Fruit fly (Drosophila melanogaster): ENCODE data around the gene Uch.

Gene Uch

dm6 chr2L:2181971-2182643 lies 31.9 kb downstream of the Uch start (continued):
- TF ChIP-seq zf30C (GFP tag; optimal IDR thresholded peaks at IDR 0.05) = peak; percentile 99
- TF ChIP-seq CG9817 (tag; optimal IDR thresholded peaks at IDR 0.05) = no peak
- peak; percentile 73 for TF ChIP-seq Six4 (GFP tag; optimal IDR thresholded peaks at IDR 0.05)
- TF ChIP-seq sna (GFP tag; IDR thresholded peaks at IDR 0.05; ENCODE audit: partially characterized antibody) = peak; percentile 33; the same call in 1 of the 2 replicates
- no peak for TF ChIP-seq eve (GFP tag; optimal IDR thresholded peaks at IDR 0.05)
- TF ChIP-seq Sry-δ (GFP tag; optimal IDR thresholded peaks at IDR 0.05) = no peak
- TF ChIP-seq CG1603 (tag; optimal IDR thresholded peaks at IDR 0.05) = peak; percentile 38
- TF ChIP-seq pros (GFP tag; optimal IDR thresholded peaks at IDR 0.05) = peak; percentile 91
- no peak for TF ChIP-seq emc (GFP tag; optimal IDR thresholded peaks at IDR 0.05)
- no peak for TF ChIP-seq br (optimal IDR thresholded peaks at IDR 0.05)
- no peak for TF ChIP-seq lov (optimal IDR thresholded peaks at IDR 0.05)
- peak; percentile 27; the same call in 1 of the 3 replicates for TF ChIP-seq lov (GFP tag; IDR thresholded peaks at IDR 0.05)
- TF ChIP-seq CG14667 (GFP tag; IDR thresholded peaks at IDR 0.05) = no peak
- no peak for TF ChIP-seq CG3281 (GFP tag; optimal IDR thresholded peaks at IDR 0.05)
- no peak for TF ChIP-seq CG9215 (GFP tag; IDR thresholded peaks at IDR 0.05)
- no peak for TF ChIP-seq bsh (GFP tag; optimal IDR thresholded peaks at IDR 0.05)
- no peak for TF ChIP-seq Ada2b (GFP tag; IDR thresholded peaks at IDR 0.05)
- TF ChIP-seq twi (tag; optimal IDR thresholded peaks at IDR 0.05) = peak; percentile 95
- no peak for TF ChIP-seq CG12942 (GFP tag; optimal IDR thresholded peaks at IDR 0.05)
- no peak for TF ChIP-seq CG16779 (GFP tag; IDR thresholded peaks at IDR 0.05)
- TF ChIP-seq wek (GFP tag; optimal IDR thresholded peaks at IDR 0.05) = no peak
- no peak for TF ChIP-seq CG7839 (tag; optimal IDR thresholded peaks at IDR 0.05)
- TF ChIP-seq pan (optimal IDR thresholded peaks at IDR 0.05) = peak in 1 of 2 experiments; percentile 83
- TF ChIP-seq pan (GFP tag; optimal IDR thresholded peaks at IDR 0.05 in 1 of 2, IDR thresholded peaks at IDR 0.05 in 1 of 2) = peak in 1 of 2 experiments; percentile 57
- TF ChIP-seq bcd (GFP tag; optimal IDR thresholded peaks at IDR 0.05) = no peak
- TF ChIP-seq kni (GFP tag; optimal IDR thresholded peaks at IDR 0.05) = peak; percentile 55
- no peak for TF ChIP-seq CG6813 (GFP tag; optimal IDR thresholded peaks at IDR 0.05)
- no peak for TF ChIP-seq Jarid2 (GFP tag; optimal IDR thresholded peaks at IDR 0.05)

DNA sequence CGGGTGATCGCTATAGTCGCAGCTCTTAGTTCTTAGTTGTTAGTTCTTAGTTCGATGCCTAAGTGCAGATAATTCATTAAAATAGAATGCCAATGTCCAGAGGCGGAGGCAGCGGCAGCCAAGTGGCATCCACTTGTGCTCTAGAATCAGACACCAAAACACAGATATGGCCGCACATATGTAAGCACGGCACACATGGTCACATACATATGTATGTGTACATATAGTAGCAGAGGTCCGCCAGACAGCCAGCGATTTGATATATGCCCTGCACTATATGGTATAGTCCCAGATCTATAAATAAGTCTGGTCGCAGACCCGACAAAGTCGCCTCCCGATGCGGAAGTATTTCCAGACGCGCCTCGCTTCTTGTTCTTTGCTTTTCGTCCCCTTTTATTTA lies 33.3 kb downstream of the Uch start:
- TF ChIP-seq CG12769 (tag; optimal IDR thresholded peaks at IDR 0.05) (peak; percentile 20), cg (GFP tag; optimal IDR thresholded peaks at IDR 0.05) (peak; percentile 47), twi (tag; optimal IDR thresholded peaks at IDR 0.05) (peak; percentile 95), phol (tag; optimal IDR thresholded peaks at IDR 0.05) (no peak), CG6813 (GFP tag; optimal IDR thresholded peaks at IDR 0.05) (no peak), CG4282 (GFP tag; optimal IDR thresholded peaks at IDR 0.05) (no peak)

dm6 chr2L:2180120-2180539 lies 33.9 kb downstream of the Uch start:
- peak; percentile 93 for TF ChIP-seq Ssrp (tag; optimal IDR thresholded peaks at IDR 0.05)
- peak; percentile 84 for TF ChIP-seq HmgZ (tag; optimal IDR thresholded peaks at IDR 0.05)
- peak; percentile 88 for TF ChIP-seq croc (GFP tag; conservative IDR thresholded peaks at IDR 0.05)
- peak; percentile 85; the same call in 1 of the 2 replicates for TF ChIP-seq sens-2 (GFP tag; IDR thresholded peaks at IDR 0.05)
- TF ChIP-seq prd (optimal IDR thresholded peaks at IDR 0.05) = no peak
- TF ChIP-seq prd (GFP tag; IDR thresholded peaks at IDR 0.05) = peak; percentile 93
- TF ChIP-seq sug (tag; optimal IDR thresholded peaks at IDR 0.05) = peak; percentile 3
- peak; percentile 78 for TF ChIP-seq CG9609 (GFP tag; optimal IDR thresholded peaks at IDR 0.05)
- TF ChIP-seq Dref (GFP tag; IDR thresholded peaks at IDR 0.05) = no peak
- peak; percentile 76 for TF ChIP-seq kay (GFP tag; optimal IDR thresholded peaks at IDR 0.05)
- peak; percentile 94 for TF ChIP-seq CG12391 (tag; optimal IDR thresholded peaks at IDR 0.05)
- TF ChIP-seq usp (GFP tag; optimal IDR thresholded peaks at IDR 0.05) = no peak
- TF ChIP-seq CG6272 (GFP tag; IDR thresholded peaks at IDR 0.05) = peak; percentile 80
- no peak for TF ChIP-seq cad (GFP tag; optimal IDR thresholded peaks at IDR 0.05)
- peak; percentile 83 for TF ChIP-seq Hr3 (GFP tag; optimal IDR thresholded peaks at IDR 0.05)
- peak; percentile 74 for TF ChIP-seq CG9437 (GFP tag; optimal IDR thresholded peaks at IDR 0.05)
- TF ChIP-seq Ravus (GFP tag; IDR thresholded peaks at IDR 0.05) = peak; percentile 58
- TF ChIP-seq Atf-2 (GFP tag; optimal IDR thresholded peaks at IDR 0.05) = peak; percentile 61
